Worm (Caenorhabditis elegans): Measurements from ENCODE around the gene pdcd-2.
A peak's percentile ranks its signal among the peaks of the same experiment; 100 is the strongest.

pdcd-2 gene

ce11 chrIII:4413099-4413498 lies 4.8 kb downstream of the pdcd-2 start, which contains the start of gene mpc-1 (continued):
- TF ChIP-seq nhr-20 (tag; optimal IDR thresholded peaks at IDR 0.05) = peak; percentile 1
- no peak for TF ChIP-seq vab-15 (tag; optimal IDR thresholded peaks at IDR 0.05)
- no peak for TF ChIP-seq tbx-2 (tag; optimal IDR thresholded peaks at IDR 0.05)
- peak; percentile 53 for TF ChIP-seq pqm-1 (tag; optimal IDR thresholded peaks at IDR 0.05)
- TF ChIP-seq lin-13 (GFP tag; optimal IDR thresholded peaks at IDR 0.05) = no peak
- no peak for TF ChIP-seq C04F5.9 (tag; optimal IDR thresholded peaks at IDR 0.05)
- TF ChIP-seq ztf-4 (tag; optimal IDR thresholded peaks at IDR 0.05) = no peak

- TF ChIP-seq mab-9 (GFP tag; IDR thresholded peaks at IDR 0.05) = no peak
- TF ChIP-seq egl-27 (tag; optimal IDR thresholded peaks at IDR 0.05) = peak in 1 of 2 experiments; percentile 36
- no peak for TF ChIP-seq jun-1 (tag; optimal IDR thresholded peaks at IDR 0.05)
- TF ChIP-seq nhr-11 (tag; optimal IDR thresholded peaks at IDR 0.05) = no peak
- no peak for TF ChIP-seq ceh-90 (tag; optimal IDR thresholded peaks at IDR 0.05)
- TF ChIP-seq mef-2 (tag; optimal IDR thresholded peaks at IDR 0.05) = no peak
- peak; percentile 10 for TF ChIP-seq skn-1 (tag; optimal IDR thresholded peaks at IDR 0.05)
- TF ChIP-seq F16B12.6 (tag; optimal IDR thresholded peaks at IDR 0.05) = peak; percentile 19
- TF ChIP-seq sptf-1 (tag; optimal IDR thresholded peaks at IDR 0.05) = no peak
- TF ChIP-seq swsn-7 (tag; optimal IDR thresholded peaks at IDR 0.05) = peak; percentile 24
- no peak for TF ChIP-seq lin-15B (tag; optimal IDR thresholded peaks at IDR 0.05)
- no peak for TF ChIP-seq efl-3 (GFP tag; optimal IDR thresholded peaks at IDR 0.05)
- peak; percentile 27 for TF ChIP-seq C16A3.4 (tag; optimal IDR thresholded peaks at IDR 0.05)
- no peak for TF ChIP-seq sox-4 (tag; optimal IDR thresholded peaks at IDR 0.05)
- no peak for TF ChIP-seq aly-2 (tag; optimal IDR thresholded peaks at IDR 0.05)
- TF ChIP-seq ztf-4 (tag; optimal IDR thresholded peaks at IDR 0.05) = peak; percentile 1
- no peak for TF ChIP-seq unc-30 (tag; optimal IDR thresholded peaks at IDR 0.05)
- TF ChIP-seq alr-1 (tag; optimal IDR thresholded peaks at IDR 0.05; ENCODE audit: borderline replicate concordance) = no peak
- no peak for TF ChIP-seq fkh-4 (tag; optimal IDR thresholded peaks at IDR 0.05; ENCODE audit: borderline replicate concordance)
- TF ChIP-seq nhr-90 (tag; optimal IDR thresholded peaks at IDR 0.05; ENCODE audit: poor library complexity) = peak; percentile 39
- TF ChIP-seq unc-130 (tag; optimal IDR thresholded peaks at IDR 0.05) = peak; percentile 3
- TF ChIP-seq vab-15 (tag; optimal IDR thresholded peaks at IDR 0.05) = no peak
- TF ChIP-seq pax-3 (tag; optimal IDR thresholded peaks at IDR 0.05) = no peak
- no peak for TF ChIP-seq ztf-11 (tag; optimal IDR thresholded peaks at IDR 0.05)
- no peak for TF ChIP-seq nhr-237 (tag; optimal IDR thresholded peaks at IDR 0.05)
- no peak for TF ChIP-seq nhr-12 (tag; optimal IDR thresholded peaks at IDR 0.05)
- peak in 1 of 2 experiments; percentile 43 for TF ChIP-seq mdl-1 (tag; optimal IDR thresholded peaks at IDR 0.05)
- peak; percentile 29 for TF ChIP-seq xbp-1 (tag; optimal IDR thresholded peaks at IDR 0.05)
- no peak for TF ChIP-seq nhr-77 (tag; optimal IDR thresholded peaks at IDR 0.05)
- no peak for TF ChIP-seq C04F5.9 (tag; optimal IDR thresholded peaks at IDR 0.05)
- peak; percentile 42 for TF ChIP-seq tbx-2 (tag; optimal IDR thresholded peaks at IDR 0.05)
- TF ChIP-seq lsy-2 (tag; optimal IDR thresholded peaks at IDR 0.05) = peak; percentile 27 to 52
- TF ChIP-seq nhr-47 (tag; optimal IDR thresholded peaks at IDR 0.05) = peak; percentile 60
- no peak for TF ChIP-seq hlh-17 (GFP tag; optimal IDR thresholded peaks at IDR 0.05; ENCODE audit: borderline replicate concordance)
- TF ChIP-seq isw-1 (GFP tag; IDR thresholded peaks at IDR 0.05) = no peak
- peak; percentile 20 for TF ChIP-seq elt-2 (tag; optimal IDR thresholded peaks at IDR 0.05)
- no peak for TF ChIP-seq nhr-84 (tag; optimal IDR thresholded peaks at IDR 0.05)
- TF ChIP-seq Y116A8C.19 (tag; optimal IDR thresholded peaks at IDR 0.05; ENCODE audit: borderline replicate concordance) = no peak
- no peak for TF ChIP-seq mep-1 (tag; optimal IDR thresholded peaks at IDR 0.05)
- TF ChIP-seq lin-13 (GFP tag; optimal IDR thresholded peaks at IDR 0.05) = no peak
- no peak for TF ChIP-seq ets-5 (GFP tag; IDR thresholded peaks at IDR 0.05)
- no peak for TF ChIP-seq zip-4 (GFP tag; optimal IDR thresholded peaks at IDR 0.05)
- TF ChIP-seq dsc-1 (tag; optimal IDR thresholded peaks at IDR 0.05) = peak; percentile 64
- no peak for TF ChIP-seq zag-1 (tag; optimal IDR thresholded peaks at IDR 0.05)
- no peak for TF ChIP-seq ceh-63 (GFP tag; optimal IDR thresholded peaks at IDR 0.05)
- TF ChIP-seq egl-13 (tag; optimal IDR thresholded peaks at IDR 0.05) = no peak
- TF ChIP-seq fos-1 (tag; optimal IDR thresholded peaks at IDR 0.05) = no peak
Measured at ce11 chrIII:4412108-4413009, 5.5 kb downstream of the pdcd-2 start.

Measured in whole organism, L1 larva.